Fruit fly (Drosophila melanogaster) ovary, adult (tissue): ENCODE data around the gene ATPsynG.

Experiments
- CG17801 ChIP-seq: fragments of 200-800 bp; optimal IDR thresholded peaks from 2 replicates; lab custom pipeline; 2019; ENCODE audit warnings: missing biosample characterization, mild to moderate bottlenecking, missing genetic modification characterization, moderate library complexity; ENCODE audit not compliant: partially characterized antibody

Gene ATPsynG

dm6 chr2L:10976046-10976863, at the start of gene ATPsynG, which contains the start of gene SCAR:
Gene ATPsynG (minus strand): TSS chr2L:10976399.
Gene SCAR (plus strand): TSS chr2L:10976772.
- no peak for TF ChIP-seq CG17801 (GFP tag; lab: Kevin White, UChicago)

dm6 chr2L:11023875-11024274, 47.7 kb upstream of the ATPsynG start:
- no peak for TF ChIP-seq CG17801 (GFP tag; lab: Kevin White, UChicago)

- TF ChIP-seq CG17801 (GFP tag; lab: Kevin White, UChicago): no peak
These were observed 46.6 kb upstream of the ATPsynG start for dm6 chr2L:11022804-11023203.

DNA sequence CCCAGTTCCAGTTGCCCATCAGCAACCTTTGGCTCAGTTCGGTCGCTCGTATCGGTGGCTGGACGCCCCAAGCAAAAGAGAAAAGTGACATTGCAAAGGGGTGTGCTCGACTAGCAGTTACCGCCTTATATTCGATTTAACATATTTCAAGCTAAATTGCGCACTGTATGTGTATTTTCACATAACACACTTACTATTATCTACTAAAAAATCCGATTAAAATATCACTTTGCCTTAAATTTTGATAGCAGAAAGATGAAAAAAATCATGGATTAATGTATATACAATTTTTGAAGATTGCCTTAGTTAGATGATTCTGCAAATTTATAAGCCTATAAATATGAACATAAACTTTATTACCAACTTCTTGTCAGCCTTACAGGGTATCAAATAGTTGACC, 45.4 kb upstream of the ATPsynG start:
- no peak for TF ChIP-seq CG17801 (GFP tag; lab: Kevin White, UChicago)

dm6 chr2L:11016695-11017094, 40.5 kb upstream of the ATPsynG start, which contains the start of gene CG14913:
Gene CG14913 (plus strand): TSS chr2L:11016995.
- no peak for TF ChIP-seq CG17801 (GFP tag; lab: Kevin White, UChicago)

DNA sequence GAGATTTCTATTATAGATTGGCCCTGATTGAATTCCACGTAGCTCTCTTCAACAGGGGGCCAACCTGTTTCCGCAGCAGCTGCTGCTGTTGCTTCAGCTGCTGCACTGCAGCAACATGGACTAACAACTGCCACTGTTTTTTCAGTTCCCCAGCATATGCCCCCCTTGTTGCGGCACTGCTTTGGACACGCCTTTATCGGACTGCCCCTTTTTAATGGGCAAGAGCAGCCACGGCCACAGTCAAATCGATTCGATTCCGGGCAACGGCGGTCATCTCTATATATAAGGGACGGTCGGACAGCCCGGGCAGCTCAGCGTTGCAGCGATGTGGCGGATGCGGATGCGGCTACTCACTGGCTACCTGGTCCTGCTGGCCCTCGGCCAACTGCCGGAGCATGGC, 39.1 kb upstream of the ATPsynG start, which contains the start of gene Acp32CD:
TSS of gene Acp32CD (plus strand) at position 301 of the 400 bp plus-strand sequence.
- TF ChIP-seq CG17801 (GFP tag; lab: Kevin White, UChicago): no peak

- no peak for TF ChIP-seq CG17801 (GFP tag; lab: Kevin White, UChicago)
These were observed 38.5 kb upstream of the ATPsynG start for dm6 chr2L:11014671-11015070.

- no peak for TF ChIP-seq CG17801 (GFP tag; lab: Kevin White, UChicago)
These were observed 37.9 kb upstream of the ATPsynG start for dm6 chr2L:11014018-11014611.

DNA sequence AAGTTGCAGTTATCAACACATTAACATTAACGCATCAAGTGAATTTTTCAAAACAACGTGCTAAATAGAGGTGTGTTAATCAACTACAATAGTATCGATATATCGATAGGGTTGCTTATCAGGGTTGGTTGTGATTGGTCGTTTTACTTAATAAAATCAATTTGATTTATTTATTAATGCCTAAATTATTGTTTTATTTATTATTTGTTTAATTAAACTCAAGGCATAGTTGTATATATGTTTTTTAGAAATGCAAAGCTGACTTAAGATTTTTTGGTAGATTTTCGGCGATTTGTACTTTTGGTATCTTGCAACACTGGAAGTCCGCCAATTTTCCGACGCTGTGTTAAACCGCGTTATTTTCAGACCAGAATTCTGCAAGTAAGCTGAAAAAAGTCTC, 34.8 kb upstream of the ATPsynG start, which contains the start of the genes Art8 and dUTPase:
TSS of gene Art8 (minus strand) at position 88 of the 400 bp plus-strand sequence.
TSS of gene dUTPase (plus strand) at position 314 of the 400 bp plus-strand sequence.
- peak; percentile 69 for TF ChIP-seq CG17801 (GFP tag; lab: Kevin White, UChicago)

- no peak for TF ChIP-seq CG17801 (GFP tag; lab: Kevin White, UChicago)
These were observed 28.5 kb upstream of the ATPsynG start, which contains the start of gene Nup154 for dm6 chr2L:11004674-11005045. Gene Nup154 (plus strand): TSS chr2L:11004820.

dm6 chr2L:11003925-11004673, 27.9 kb upstream of the ATPsynG start, which contains the start of gene RpL9:
Gene RpL9 (minus strand): TSS chr2L:11004189.
- peak; percentile 84 for TF ChIP-seq CG17801 (GFP tag; lab: Kevin White, UChicago)

- no peak for TF ChIP-seq CG17801 (GFP tag; lab: Kevin White, UChicago)
These were observed 25.4 kb upstream of the ATPsynG start, which contains the start of the genes aub and lectin-33A for dm6 chr2L:11001376-11002122. Gene aub (minus strand): TSS chr2L:11001476. Gene lectin-33A (plus strand): TSS chr2L:11002072.

DNA sequence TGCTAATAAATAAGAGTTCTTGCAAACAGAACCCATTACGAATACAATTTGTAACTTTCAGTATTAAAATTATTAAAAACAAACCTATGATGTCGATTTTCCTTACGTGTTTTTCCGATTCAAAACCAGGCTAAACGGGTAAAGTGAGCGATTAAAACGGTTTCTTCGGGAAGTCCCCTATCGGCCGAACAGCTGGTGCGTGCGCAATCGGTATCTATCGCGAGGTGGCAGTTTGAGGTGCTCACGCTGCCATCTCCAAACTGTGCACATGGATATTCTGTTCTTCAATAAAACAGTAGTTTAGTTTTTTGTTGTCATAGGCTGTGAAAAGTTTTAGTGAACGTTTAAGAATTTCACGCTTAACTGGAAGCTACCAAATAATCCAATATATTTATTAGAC, 13.0 kb upstream of the ATPsynG start, which contains the start of gene TTLL4A:
TSS of gene TTLL4A (plus strand) at position 240 of the 400 bp plus-strand sequence.
- TF ChIP-seq CG17801 (GFP tag; lab: Kevin White, UChicago): peak; percentile 38

DNA sequence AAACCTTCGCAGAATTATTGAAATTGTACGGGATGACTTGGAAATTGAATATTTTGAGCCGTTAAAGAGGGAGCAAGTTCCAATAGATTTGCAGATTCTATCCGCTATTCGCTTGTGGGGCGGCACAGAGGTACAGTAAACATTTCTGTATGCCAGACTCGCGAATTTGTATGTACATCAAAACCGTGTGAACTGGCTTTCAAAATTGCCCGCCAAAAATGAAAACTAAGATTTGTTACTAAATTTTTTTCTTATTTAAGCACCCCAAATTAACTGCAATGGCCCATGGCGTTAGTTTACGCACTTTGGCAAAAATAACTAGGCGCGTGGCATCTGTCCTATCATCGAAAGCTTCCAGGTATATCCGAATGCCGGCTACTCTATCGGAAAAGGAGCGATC, 11.8 kb upstream of the ATPsynG start:
- TF ChIP-seq CG17801 (GFP tag; lab: Kevin White, UChicago): no peak
